Worm (Caenorhabditis elegans) whole organism, L4 larva: ENCODE measurements around the gene lido-8.

ENCODE experiments used
- duxl-1 ChIP-seq: sonication (generic microtip); optimal IDR thresholded peaks from 2 replicates; lab custom pipeline; 2016; ENCODE audit warnings: mild to moderate bottlenecking, missing genetic modification characterization, moderate library complexity, missing compliant biosample characterization; ENCODE audit not compliant: poor library complexity

Gene lido-8

ce11 chrII:3048989-3049388 lies 52.2 kb downstream of the lido-8 start:
- TF ChIP-seq duxl-1 (tag; lab: Kevin White, UChicago): no peak
